Worm (Caenorhabditis elegans) whole organism, L4 larva: ENCODE data around the gene ZK1098.2.

Source experiments
- D1046.2 ChIP-seq: fragments of 200-800 bp; sonication (Bioruptor generic); IDR thresholded peaks from 2 replicates; pipeline ENCODE4 v1.3.6; 2022; ENCODE audit warnings: missing genetic modification characterization, missing compliant biosample characterization
- F10B5.3 ChIP-seq: sonication (generic microtip); optimal IDR thresholded peaks from 2 replicates; lab custom pipeline; 2016; ENCODE audit warnings: mild to moderate bottlenecking, missing genetic modification characterization, missing compliant biosample characterization
- F44E2.7 ChIP-seq: fragments of 200-800 bp; sonication (Bioruptor generic); IDR thresholded peaks from 2 replicates; pipeline ENCODE4 v2.1.2; 2022; ENCODE audit warnings: missing genetic modification characterization, missing compliant biosample characterization
- F49E8.2 ChIP-seq: sonication (generic microtip); optimal IDR thresholded peaks from 2 replicates; lab custom pipeline; 2016; ENCODE audit warnings: missing compliant biosample characterization, mild to moderate bottlenecking, missing genetic modification characterization, borderline replicate concordance
- T26A8.4 ChIP-seq: fragments of 200-800 bp; sonication (Bioruptor generic); IDR thresholded peaks from 2 replicates; pipeline ENCODE4 v1.3.6; 2022; ENCODE audit warnings: missing genetic modification characterization, missing compliant biosample characterization
- Y75B8A.6 ChIP-seq: fragments of 200-800 bp; sonication (Bioruptor generic); IDR thresholded peaks from 2 replicates; pipeline ENCODE4 v1.3.6; 2022; ENCODE audit warnings: missing genetic modification reagents, missing genetic modification characterization, missing compliant biosample characterization
- ZK337.2 ChIP-seq: fragments of 200-800 bp; sonication (Bioruptor generic); IDR thresholded peaks from 2 replicates; pipeline ENCODE4 v1.3.6; 2022; ENCODE audit warnings: missing genetic modification reagents, missing genetic modification characterization, missing compliant biosample characterization
- ama-1 ChIP-seq: fragments of 150-350 bp; optimal IDR thresholded peaks from 2 replicates; lab custom pipeline; 2014; ENCODE audit warnings: inconsistent platforms, mixed read lengths
- arid-1 ChIP-seq: fragments of 200-800 bp; sonication (Bioruptor generic); conservative IDR thresholded peaks from 2 replicates; pipeline ENCODE4 v1.3.6; 2022; ENCODE audit warnings: missing genetic modification reagents, missing genetic modification characterization, missing compliant biosample characterization
- ceh-20 ChIP-seq: fragments of 200-800 bp; sonication (Bioruptor generic); IDR thresholded peaks from 2 replicates; pipeline ENCODE4 v1.3.6; 2022; ENCODE audit warnings: missing genetic modification reagents, missing genetic modification characterization, missing compliant biosample characterization
- ceh-32 ChIP-seq: sonication (generic microtip); optimal IDR thresholded peaks from 2 replicates; lab custom pipeline; 2016; ENCODE audit warnings: mild to moderate bottlenecking, missing genetic modification characterization, missing compliant biosample characterization; ENCODE audit not compliant: poor library complexity
- ceh-62 ChIP-seq: sonication (generic microtip); optimal IDR thresholded peaks from 2 replicates; lab custom pipeline; 2017; ENCODE audit warnings: missing biosample characterization, missing genetic modification characterization
- ces-1 ChIP-seq: fragments of 150-350 bp; sonication (generic microtip); optimal IDR thresholded peaks from 4 replicates; lab custom pipeline; 2014; ENCODE audit warnings: missing biosample characterization, missing genetic modification reagents, missing genetic modification characterization
- cey-2 ChIP-seq: sonication (generic microtip); optimal IDR thresholded peaks from 3 replicates; lab custom pipeline; 2017; ENCODE audit warnings: missing genetic modification characterization, mild to moderate bottlenecking, missing compliant biosample characterization, antibody characterized with exemption, borderline replicate concordance; ENCODE audit not compliant: insufficient read depth
- daf-16 ChIP-seq, 3 experiments: sonication (generic microtip); optimal IDR thresholded peaks; 2 replicates each; lab custom pipeline; 2016 to 2017; ENCODE audit warnings: missing genetic modification characterization in 3 of 3, missing genetic modification reagents in 3 of 3, mild to moderate bottlenecking in 2 of 3, missing compliant biosample characterization in 2 of 3, missing biosample characterization in 1 of 3, moderate library complexity in 1 of 3
- dmd-6 ChIP-seq: fragments of 200-800 bp; sonication (Bioruptor generic); IDR thresholded peaks from 2 replicates; pipeline ENCODE4 v1.3.6; 2022; ENCODE audit warnings: missing genetic modification reagents, missing genetic modification characterization, missing compliant biosample characterization
- dmd-9 ChIP-seq: fragments of 200-800 bp; sonication (Bioruptor generic); IDR thresholded peaks from 2 replicates; pipeline ENCODE4 v1.3.6; 2022; ENCODE audit warnings: missing genetic modification reagents, missing genetic modification characterization, missing compliant biosample characterization
- duxl-1 ChIP-seq: sonication (generic microtip); optimal IDR thresholded peaks from 2 replicates; lab custom pipeline; 2016; ENCODE audit warnings: mild to moderate bottlenecking, missing genetic modification characterization, moderate library complexity, missing compliant biosample characterization; ENCODE audit not compliant: poor library complexity
- dve-1 ChIP-seq: sonication (generic microtip); optimal IDR thresholded peaks from 2 replicates; lab custom pipeline; 2017; ENCODE audit warnings: antibody characterized with exemption, mild to moderate bottlenecking, missing genetic modification characterization, missing compliant biosample characterization; ENCODE audit not compliant: insufficient read depth
- egl-27 ChIP-seq: sonication (generic microtip); optimal IDR thresholded peaks from 3 replicates; lab custom pipeline; 2017; ENCODE audit warnings: missing biosample characterization, missing genetic modification reagents, missing genetic modification characterization
- fos-1 ChIP-seq: fragments of 150-350 bp; optimal IDR thresholded peaks from 2 replicates; lab custom pipeline; 2014; ENCODE audit warnings: missing biosample characterization, missing genetic modification characterization
- hif-1 ChIP-seq, 2 experiments: sonication (generic microtip); optimal IDR thresholded peaks; 2 replicates each; lab custom pipeline; 2016 to 2017; ENCODE audit warnings: missing compliant biosample characterization in 2 of 2, missing genetic modification characterization in 2 of 2, missing genetic modification reagents in 2 of 2, missing genotype in 2 of 2, mild to moderate bottlenecking in 1 of 2
- hlh-11 ChIP-seq: fragments of 200-800 bp; sonication (Bioruptor generic); optimal IDR thresholded peaks from 2 replicates; lab custom pipeline; 2018; ENCODE audit warnings: mild to moderate bottlenecking, missing genetic modification characterization, missing compliant biosample characterization
- hlh-30 ChIP-seq: sonication (generic microtip); optimal IDR thresholded peaks from 2 replicates; lab custom pipeline; 2017; ENCODE audit warnings: antibody characterized with exemption, mild to moderate bottlenecking, missing genetic modification characterization, missing compliant biosample characterization; ENCODE audit not compliant: insufficient read depth
- hmg-1.1 ChIP-seq: fragments of 200-800 bp; sonication (Bioruptor generic); IDR thresholded peaks from 2 replicates; pipeline ENCODE4 v1.3.6; 2022; ENCODE audit warnings: missing genetic modification reagents, missing genetic modification characterization, missing compliant biosample characterization
- lim-7 ChIP-seq: fragments of 200-800 bp; sonication (Bioruptor generic); IDR thresholded peaks from 2 replicates; pipeline ENCODE4 v1.3.6; 2022; ENCODE audit warnings: missing genetic modification characterization, missing compliant biosample characterization
- lin-13 ChIP-seq: fragments of 150-350 bp; optimal IDR thresholded peaks from 2 replicates; lab custom pipeline; 2014; ENCODE audit warnings: missing biosample characterization, missing genetic modification reagents, missing genetic modification characterization
- lin-38 ChIP-seq: fragments of 200-800 bp; sonication (Bioruptor generic); IDR thresholded peaks from 2 replicates; pipeline ENCODE4 v1.3.6; 2022; ENCODE audit warnings: missing genetic modification reagents, missing genetic modification characterization, missing compliant biosample characterization
- lin-39 ChIP-seq: fragments of 150-350 bp; optimal IDR thresholded peaks from 2 replicates; lab custom pipeline; 2014; ENCODE audit warnings: missing biosample characterization, missing genetic modification reagents, missing genetic modification characterization
- lsy-2 ChIP-seq, 2 experiments: fragments of 150-350 bp in 1 of 2; sonication (generic microtip) in 1 of 2; optimal IDR thresholded peaks; 2 replicates each; lab custom pipeline; 2014 to 2017; ENCODE audit warnings: missing biosample characterization in 2 of 2, missing genetic modification characterization in 2 of 2
- madf-5 ChIP-seq, 2 experiments: fragments of 200-800 bp; sonication (Bioruptor generic); IDR thresholded peaks; 2 replicates each; pipeline ENCODE4 v1.3.6; 2022; ENCODE audit warnings: missing compliant biosample characterization in 2 of 2, missing genetic modification characterization in 2 of 2
- mep-1 ChIP-seq: fragments of 150-350 bp; sonication (generic microtip); optimal IDR thresholded peaks from 3 replicates; lab custom pipeline; 2014; ENCODE audit warnings: missing biosample characterization, missing genetic modification characterization
- mes-2 ChIP-seq: sonication (generic microtip); optimal IDR thresholded peaks from 2 replicates; lab custom pipeline; 2016; ENCODE audit warnings: missing genotype, mild to moderate bottlenecking, missing genetic modification characterization, missing compliant biosample characterization; ENCODE audit not compliant: poor library complexity, severe bottlenecking
- nhr-102 ChIP-seq: sonication (generic microtip); optimal IDR thresholded peaks from 2 replicates; lab custom pipeline; 2016; ENCODE audit warnings: mild to moderate bottlenecking, missing genetic modification characterization, moderate library complexity, missing compliant biosample characterization
- nhr-11 ChIP-seq: fragments of 150-350 bp; optimal IDR thresholded peaks from 2 replicates; lab custom pipeline; 2014; ENCODE audit warnings: missing biosample characterization, missing genetic modification characterization
- nhr-42 ChIP-seq: fragments of 200-800 bp; sonication (Bioruptor generic); IDR thresholded peaks from 2 replicates; pipeline ENCODE4 v1.3.6; 2022; ENCODE audit warnings: missing genetic modification characterization, missing compliant biosample characterization
- nhr-6 ChIP-seq: fragments of 150-350 bp; optimal IDR thresholded peaks from 2 replicates; lab custom pipeline; 2014; ENCODE audit warnings: missing biosample characterization, missing genetic modification characterization
- php-3 ChIP-seq: fragments of 200-800 bp; sonication (Bioruptor generic); IDR thresholded peaks from 2 replicates; pipeline ENCODE4 v1.3.6; 2022; ENCODE audit warnings: missing genetic modification reagents, missing genetic modification characterization, missing compliant biosample characterization
- pqm-1 ChIP-seq: sonication (generic microtip); optimal IDR thresholded peaks from 2 replicates; lab custom pipeline; 2017; ENCODE audit warnings: missing biosample characterization, missing genetic modification characterization
- saeg-2 ChIP-seq: fragments of 200-800 bp; sonication (Bioruptor generic); IDR thresholded peaks from 2 replicates; pipeline ENCODE4 v1.3.6; 2022; ENCODE audit warnings: missing genetic modification reagents, missing genetic modification characterization, missing compliant biosample characterization
- sdz-12 ChIP-seq: fragments of 200-800 bp; sonication (Bioruptor generic); optimal IDR thresholded peaks from 2 replicates; lab custom pipeline; 2018; ENCODE audit warnings: mild to moderate bottlenecking, missing genetic modification characterization, missing compliant biosample characterization
- set-16 ChIP-seq: fragments of 200-800 bp; sonication (Bioruptor generic); IDR thresholded peaks from 2 replicates; pipeline ENCODE4 v1.3.6; 2022; ENCODE audit warnings: missing genetic modification reagents, missing genetic modification characterization, missing compliant biosample characterization
- snpc-1.2 ChIP-seq: fragments of 200-800 bp; sonication (Bioruptor generic); IDR thresholded peaks from 2 replicates; pipeline ENCODE4 v1.3.6; 2022; ENCODE audit warnings: missing genetic modification reagents, missing genetic modification characterization, missing compliant biosample characterization
- snpc-4 ChIP-seq: fragments of 150-350 bp; optimal IDR thresholded peaks from 2 replicates; lab custom pipeline; 2014; ENCODE audit warnings: missing biosample characterization, missing genetic modification characterization
- spr-3 ChIP-seq: fragments of 200-800 bp; sonication (Bioruptor generic); optimal IDR thresholded peaks from 2 replicates; lab custom pipeline; 2018; ENCODE audit warnings: mild to moderate bottlenecking, missing genetic modification characterization, missing compliant biosample characterization
- tag-97 ChIP-seq: fragments of 200-800 bp; sonication (Bioruptor generic); IDR thresholded peaks from 2 replicates; pipeline ENCODE4 v1.3.6; 2022; ENCODE audit warnings: missing genetic modification characterization, missing compliant biosample characterization
- unc-39 ChIP-seq: sonication (generic microtip); optimal IDR thresholded peaks from 2 replicates; lab custom pipeline; 2017; ENCODE audit warnings: missing biosample characterization, missing genetic modification characterization
- zag-1 ChIP-seq: fragments of 150-350 bp; optimal IDR thresholded peaks from 2 replicates; lab custom pipeline; 2014; ENCODE audit warnings: missing biosample characterization, missing genetic modification characterization
- zfp-3 ChIP-seq: fragments of 200-800 bp; sonication (Bioruptor generic); conservative IDR thresholded peaks from 2 replicates; pipeline ENCODE4 v1.3.6; 2022; ENCODE audit warnings: missing genetic modification reagents, missing genetic modification characterization, missing compliant biosample characterization
- zip-2 ChIP-seq: fragments of 150-350 bp; optimal IDR thresholded peaks from 2 replicates; lab custom pipeline; 2014; ENCODE audit warnings: missing biosample characterization, missing genetic modification characterization
- ztf-11 ChIP-seq: fragments of 150-350 bp; optimal IDR thresholded peaks from 2 replicates; lab custom pipeline; 2014; ENCODE audit warnings: missing biosample characterization, missing genetic modification characterization

The ZK1098.2 gene

ce11 chrIII:9528824-9529223 is at the start of gene ZK1098.2:
Gene ZK1098.2 (plus strand): TSS chrIII:9529159.
- no peak for TF ChIP-seq F49E8.2 (tag; lab: Kevin White, UChicago)
- TF ChIP-seq saeg-2 (GFP tag; lab: Robert Waterston, UW): no peak
- no peak for TF ChIP-seq madf-5 (GFP tag; IDR thresholded peaks at IDR 0.05; lab: Robert Waterston, UW)
- no peak for TF ChIP-seq lin-39 (tag; lab: Kevin White, UChicago)
- TF ChIP-seq dmd-9 (GFP tag; lab: Robert Waterston, UW): no peak
- TF ChIP-seq daf-16 (GFP tag; optimal IDR thresholded peaks at IDR 0.05; lab: Kevin White, UChicago): no peak
- no peak for TF ChIP-seq daf-16 (tag; optimal IDR thresholded peaks at IDR 0.05; lab: Kevin White, UChicago)
- no peak for TF ChIP-seq egl-27 (tag; lab: Kevin White, UChicago)
- peak; percentile 11 for TF ChIP-seq mep-1
- peak in 1 of 2 experiments; percentile 62 for TF ChIP-seq lsy-2 (tag; optimal IDR thresholded peaks at IDR 0.05; lab: Kevin White, UChicago)
- TF ChIP-seq dve-1 (tag; lab: Kevin White, UChicago): peak; percentile 18
- no peak for TF ChIP-seq pqm-1 (tag; lab: Kevin White, UChicago)
- TF ChIP-seq ceh-62 (tag; lab: Kevin White, UChicago): no peak
- TF ChIP-seq dmd-6 (GFP tag; lab: Robert Waterston, UW): no peak
- no peak for TF ChIP-seq ZK337.2 (GFP tag; lab: Robert Waterston, UW)
- TF ChIP-seq fos-1: no peak
- TF ChIP-seq hif-1 (tag; optimal IDR thresholded peaks at IDR 0.05; lab: Kevin White, UChicago): peak in 1 of 2 experiments; percentile 50
- no peak for TF ChIP-seq arid-1
- no peak for TF ChIP-seq nhr-102
- no peak for TF ChIP-seq spr-3
- no peak for TF ChIP-seq nhr-11 (tag; lab: Kevin White, UChicago)
- no peak for TF ChIP-seq snpc-4 (tag; lab: Kevin White, UChicago)
- TF ChIP-seq hlh-11 (tag; lab: Kevin White, UChicago): no peak
- TF ChIP-seq tag-97 (GFP tag; lab: Robert Waterston, UW): no peak
- TF ChIP-seq ztf-11 (tag; lab: Kevin White, UChicago): no peak
- TF ChIP-seq zfp-3: no peak
- no peak for TF ChIP-seq duxl-1 (tag; lab: Kevin White, UChicago)
- peak; percentile 68 for TF ChIP-seq hlh-30
- TF ChIP-seq php-3 (GFP tag; lab: Robert Waterston, UW): no peak
- TF ChIP-seq cey-2 (tag; lab: Kevin White, UChicago): no peak
- no peak for TF ChIP-seq lin-13 (GFP tag; lab: Kevin White, UChicago)
- TF ChIP-seq unc-39 (tag; lab: Kevin White, UChicago): no peak
- TF ChIP-seq nhr-6 (tag; lab: Kevin White, UChicago): no peak
- TF ChIP-seq zip-2 (tag; lab: Kevin White, UChicago): no peak
- TF ChIP-seq mes-2: peak; percentile 51
- no peak for TF ChIP-seq ces-1
- no peak for TF ChIP-seq set-16 (GFP tag; lab: Robert Waterston, UW)
- no peak for TF ChIP-seq ama-1
- TF ChIP-seq T26A8.4 (GFP tag; lab: Robert Waterston, UW): no peak
- TF ChIP-seq zag-1 (tag; lab: Kevin White, UChicago): no peak
- peak; percentile 51 for TF ChIP-seq lin-38
- TF ChIP-seq nhr-42 (GFP tag; lab: Robert Waterston, UW): no peak
- TF ChIP-seq snpc-1.2: no peak
- TF ChIP-seq sdz-12 (GFP tag; lab: Kevin White, UChicago): no peak
- TF ChIP-seq F44E2.7 (GFP tag; lab: Robert Waterston, UW): no peak
- no peak for TF ChIP-seq Y75B8A.6 (GFP tag; lab: Robert Waterston, UW)
- no peak for TF ChIP-seq hmg-1.1
- no peak for TF ChIP-seq ceh-32 (tag; lab: Kevin White, UChicago)
- TF ChIP-seq ceh-20 (GFP tag; lab: Robert Waterston, UW): no peak
- TF ChIP-seq lim-7 (GFP tag; lab: Robert Waterston, UW): no peak
- TF ChIP-seq D1046.2: no peak
- no peak for TF ChIP-seq F10B5.3 (tag; lab: Kevin White, UChicago)
